Fruit fly (Drosophila melanogaster): Measurements from ENCODE around the gene TP53INP.

- TF ChIP-seq stwl (tag; optimal IDR thresholded peaks at IDR 0.05) (no peak), CG33213 (GFP tag; optimal IDR thresholded peaks at IDR 0.05) (no peak), crc (GFP tag; optimal IDR thresholded peaks at IDR 0.05) (no peak), fru (optimal IDR thresholded peaks at IDR 0.05) (no peak), yki (optimal IDR thresholded peaks at IDR 0.05) (no peak), Dfd (GFP tag; optimal IDR thresholded peaks at IDR 0.05) (no peak), Hr51 (GFP tag; optimal IDR thresholded peaks at IDR 0.05) (no peak), Camta (GFP tag; optimal IDR thresholded peaks at IDR 0.05) (no peak)
These were observed 13.9 kb upstream of the TP53INP start for dm6 chr3L:4392851-4393250.
